Worm (Caenorhabditis elegans) whole organism, mixed stage, embryonic: ENCODE results near the gene dct-13.

Experiments used
- M03D4.4 ChIP-seq: sonication (generic microtip); optimal IDR thresholded peaks from 2 replicates; lab custom pipeline; 2017; ENCODE audit warnings: mild to moderate bottlenecking, missing genetic modification characterization, missing compliant biosample characterization
- bed-3 ChIP-seq: fragments of 200-800 bp; sonication (Bioruptor generic); optimal IDR thresholded peaks from 3 replicates; lab custom pipeline; 2018; ENCODE audit warnings: mild to moderate bottlenecking, missing genetic modification characterization, moderate library complexity, missing compliant biosample characterization
- blmp-1 ChIP-seq: fragments of 150-350 bp; optimal IDR thresholded peaks from 2 replicates; lab custom pipeline; 2014; ENCODE audit warnings: missing biosample characterization, missing genetic modification characterization
- ceh-39 ChIP-seq: fragments of 150-350 bp; optimal IDR thresholded peaks from 2 replicates; lab custom pipeline; 2014; ENCODE audit warnings: missing biosample characterization, missing genetic modification characterization
- ceh-43 ChIP-seq: fragments of 200-800 bp; sonication (Bioruptor generic); optimal IDR thresholded peaks from 2 replicates; lab custom pipeline; 2018; ENCODE audit warnings: mild to moderate bottlenecking, missing genetic modification characterization, moderate library complexity, missing compliant biosample characterization
- ceh-83 ChIP-seq: fragments of 200-800 bp; sonication (Bioruptor generic); optimal IDR thresholded peaks from 2 replicates; lab custom pipeline; 2018; ENCODE audit warnings: mild to moderate bottlenecking, missing genetic modification characterization, missing compliant biosample characterization
- ces-1 ChIP-seq: fragments of 150-350 bp; optimal IDR thresholded peaks from 2 replicates; lab custom pipeline; 2014; ENCODE audit warnings: missing biosample characterization, missing genetic modification reagents, missing genetic modification characterization
- cnd-1 ChIP-seq: fragments of 200-800 bp; sonication (Bioruptor generic); optimal IDR thresholded peaks from 2 replicates; lab custom pipeline; 2018; ENCODE audit warnings: mild to moderate bottlenecking, missing genetic modification characterization, missing compliant biosample characterization
- drap-1 ChIP-seq: fragments of 200-800 bp; sonication (Bioruptor generic); optimal IDR thresholded peaks from 3 replicates; lab custom pipeline; 2018; ENCODE audit warnings: mild to moderate bottlenecking, missing genetic modification characterization, missing compliant biosample characterization
- elt-1 ChIP-seq: sonication (generic microtip); optimal IDR thresholded peaks from 2 replicates; lab custom pipeline; 2017; ENCODE audit warnings: missing genetic modification characterization, mild to moderate bottlenecking, missing compliant biosample characterization, antibody characterized with exemption, moderate library complexity, borderline replicate concordance; ENCODE audit not compliant: insufficient read depth
- elt-3 ChIP-seq: fragments of 150-350 bp; optimal IDR thresholded peaks from 2 replicates; lab custom pipeline; 2014; ENCODE audit warnings: missing biosample characterization, missing genetic modification characterization
- flh-1 ChIP-seq: fragments of 200-800 bp; sonication (Bioruptor generic); optimal IDR thresholded peaks from 2 replicates; lab custom pipeline; 2018; ENCODE audit warnings: mild to moderate bottlenecking, missing genetic modification characterization, moderate library complexity, missing compliant biosample characterization
- ham-2 ChIP-seq: fragments of 200-800 bp; sonication (Bioruptor generic); optimal IDR thresholded peaks from 2 replicates; lab custom pipeline; 2018; ENCODE audit warnings: mild to moderate bottlenecking, missing genetic modification characterization, missing compliant biosample characterization
- hlh-1 ChIP-seq: fragments of 150-350 bp; optimal IDR thresholded peaks from 2 replicates; lab custom pipeline; 2014; ENCODE audit warnings: missing biosample characterization, missing genetic modification reagents, missing genetic modification characterization
- lin-13 ChIP-seq: fragments of 150-350 bp; optimal IDR thresholded peaks from 2 replicates; lab custom pipeline; 2014; ENCODE audit warnings: missing biosample characterization, missing genetic modification characterization
- lin-32 ChIP-seq: fragments of 200-800 bp; sonication (Bioruptor generic); optimal IDR thresholded peaks from 2 replicates; lab custom pipeline; 2018; ENCODE audit warnings: mild to moderate bottlenecking, missing genetic modification characterization, missing compliant biosample characterization
- lsy-2 ChIP-seq: fragments of 150-350 bp; optimal IDR thresholded peaks from 2 replicates; lab custom pipeline; 2014; ENCODE audit warnings: missing biosample characterization, missing genetic modification characterization
- mab-5 ChIP-seq: fragments of 150-350 bp; optimal IDR thresholded peaks from 2 replicates; lab custom pipeline; 2014; ENCODE audit warnings: missing biosample characterization, missing genetic modification characterization
- mep-1 ChIP-seq: fragments of 150-350 bp; optimal IDR thresholded peaks from 2 replicates; lab custom pipeline; 2017; ENCODE audit warnings: missing biosample characterization, missing genetic modification reagents, missing genetic modification characterization, inconsistent platforms
- mls-2 ChIP-seq: sonication (generic microtip); optimal IDR thresholded peaks from 2 replicates; lab custom pipeline; 2016; ENCODE audit warnings: mild to moderate bottlenecking, missing genetic modification characterization, moderate library complexity, missing compliant biosample characterization
- nhr-12 ChIP-seq: fragments of 150-350 bp; optimal IDR thresholded peaks from 2 replicates; lab custom pipeline; 2014; ENCODE audit warnings: missing biosample characterization, missing genetic modification characterization
- nhr-237 ChIP-seq: fragments of 150-350 bp; optimal IDR thresholded peaks from 2 replicates; lab custom pipeline; 2014; ENCODE audit warnings: missing biosample characterization, missing genetic modification characterization
- pha-4 ChIP-seq: fragments of 150-350 bp; optimal IDR thresholded peaks from 2 replicates; lab custom pipeline; 2018; ENCODE audit warnings: missing biosample characterization, missing genetic modification reagents, missing genetic modification characterization
- sem-2 ChIP-seq: fragments of 200-800 bp; sonication (Bioruptor generic); optimal IDR thresholded peaks from 2 replicates; lab custom pipeline; 2018; ENCODE audit warnings: mild to moderate bottlenecking, missing genetic modification characterization, missing compliant biosample characterization
- sptf-1 ChIP-seq: sonication (generic microtip); optimal IDR thresholded peaks from 2 replicates; lab custom pipeline; 2017; ENCODE audit warnings: mild to moderate bottlenecking, missing genetic modification characterization, moderate library complexity, missing compliant biosample characterization
- tbx-8 ChIP-seq: fragments of 200-800 bp; sonication (Bioruptor generic); optimal IDR thresholded peaks from 2 replicates; lab custom pipeline; 2018; ENCODE audit warnings: mild to moderate bottlenecking, missing genetic modification characterization, moderate library complexity, missing compliant biosample characterization
- unc-120 ChIP-seq: sonication (generic microtip); optimal IDR thresholded peaks from 2 replicates; lab custom pipeline; 2017; ENCODE audit warnings: missing genetic modification characterization, missing compliant biosample characterization; ENCODE audit not compliant: poor library complexity, severe bottlenecking
- unc-62 ChIP-seq: fragments of 150-350 bp; optimal IDR thresholded peaks from 2 replicates; lab custom pipeline; 2014; ENCODE audit warnings: missing biosample characterization, missing genetic modification reagents, missing genetic modification characterization
- ztf-11 ChIP-seq: fragments of 150-350 bp; optimal IDR thresholded peaks from 2 replicates; lab custom pipeline; 2014; ENCODE audit warnings: missing biosample characterization, missing genetic modification characterization

dct-13 gene

ce11 chrIV:17026568-17026967, 1.7 kb upstream of the dct-13 start:
- TF ChIP-seq mep-1 (tag; lab: Kevin White, UChicago): no peak
- no peak for TF ChIP-seq lsy-2 (tag; lab: Kevin White, UChicago)
- TF ChIP-seq bed-3 (GFP tag; lab: Kevin White, UChicago): no peak
- no peak for TF ChIP-seq unc-62
- TF ChIP-seq ztf-11 (tag; lab: Kevin White, UChicago): no peak
- TF ChIP-seq tbx-8 (GFP tag; lab: Kevin White, UChicago): no peak
- TF ChIP-seq hlh-1 (tag; lab: Kevin White, UChicago): no peak
- TF ChIP-seq lin-32 (GFP tag; lab: Kevin White, UChicago): no peak
- no peak for TF ChIP-seq sptf-1 (tag; lab: Kevin White, UChicago)
- no peak for TF ChIP-seq cnd-1
- no peak for TF ChIP-seq elt-3 (tag; lab: Kevin White, UChicago)

- no peak for TF ChIP-seq nhr-237
- no peak for TF ChIP-seq cnd-1
- no peak for TF ChIP-seq flh-1 (GFP tag; lab: Kevin White, UChicago)
- no peak for TF ChIP-seq ceh-39 (tag; lab: Kevin White, UChicago)
- no peak for TF ChIP-seq mab-5
- TF ChIP-seq lin-32 (GFP tag; lab: Kevin White, UChicago): no peak
These were observed 3.9 kb downstream of the dct-13 start for ce11 chrIV:17021042-17021441.

- TF ChIP-seq ham-2 (no peak), lin-32 (GFP tag; lab: Kevin White, UChicago) (no peak)
These were observed 14.6 kb downstream of the dct-13 start for ce11 chrIV:17010274-17010673.

DNA sequence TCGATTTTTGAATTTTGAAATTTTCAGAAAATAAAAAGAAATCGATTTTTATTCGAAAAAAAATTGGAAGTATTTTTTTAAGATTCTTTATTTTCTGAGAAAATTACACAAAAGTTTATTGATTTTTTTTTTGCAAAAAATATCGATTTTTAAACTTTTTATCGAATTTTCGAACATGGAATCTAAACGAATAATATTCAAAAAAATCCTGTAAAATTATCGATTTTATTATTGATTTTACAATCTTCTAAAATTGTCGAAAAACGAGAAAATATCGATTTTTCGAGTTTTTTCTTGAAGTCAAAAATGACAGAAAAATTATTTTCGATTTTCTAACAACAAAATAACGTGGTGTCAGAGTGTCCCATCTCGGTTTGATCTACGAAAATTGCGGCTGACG, 19.2 kb downstream of the dct-13 start:
- TF ChIP-seq ceh-83 (GFP tag; lab: Kevin White, UChicago) (no peak), unc-120 (tag; lab: Kevin White, UChicago) (no peak), nhr-12 (tag; lab: Kevin White, UChicago) (no peak), tbx-8 (GFP tag; lab: Kevin White, UChicago) (no peak), lsy-2 (tag; lab: Kevin White, UChicago) (no peak), sem-2 (no peak), mep-1 (tag; lab: Kevin White, UChicago) (no peak), elt-3 (tag; lab: Kevin White, UChicago) (no peak), blmp-1 (tag; lab: Kevin White, UChicago) (no peak), hlh-1 (tag; lab: Kevin White, UChicago) (no peak), drap-1 (GFP tag; lab: Kevin White, UChicago) (no peak), elt-1 (tag; lab: Kevin White, UChicago) (no peak), bed-3 (GFP tag; lab: Kevin White, UChicago) (no peak)

DNA sequence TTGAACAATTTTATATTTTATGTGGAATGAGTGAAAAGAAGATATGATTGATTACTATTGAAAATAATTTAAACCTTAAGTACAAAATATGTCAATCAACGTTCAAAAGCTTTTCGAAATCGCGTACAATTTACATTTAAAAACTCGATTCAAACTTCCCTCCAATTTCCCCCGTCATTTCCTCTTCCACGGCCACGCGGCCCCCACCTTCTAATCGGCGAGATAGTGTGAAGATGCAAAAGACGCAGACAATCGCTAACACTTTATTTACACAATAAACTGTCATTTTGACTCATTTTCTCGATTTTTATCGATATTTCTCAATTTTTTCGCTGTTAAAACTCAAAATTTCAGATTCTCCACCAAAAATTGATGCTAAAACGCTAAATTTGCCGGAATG, 29.5 kb downstream of the dct-13 start, which contains the start of gene rom-4:
rom-4 (plus strand) TSS at position 398 of the 400 bp plus-strand sequence.
- TF ChIP-seq mep-1 (tag; lab: Kevin White, UChicago) (no peak), pha-4 (tag; lab: Kevin White, UChicago) (peak; percentile 48), flh-1 (GFP tag; lab: Kevin White, UChicago) (no peak), mab-5 (peak; percentile 23), ces-1 (GFP tag; lab: Kevin White, UChicago) (peak; percentile 40), lin-13 (tag; lab: Kevin White, UChicago) (peak; percentile 24), hlh-1 (tag; lab: Kevin White, UChicago) (no peak)

ce11 chrIV:16988397-16988796, 36.5 kb downstream of the dct-13 start, which contains the start of gene nccd-1:
Gene nccd-1 (plus strand): TSS chrIV:16988697.
- TF ChIP-seq hlh-1 (tag; lab: Kevin White, UChicago) (no peak), ztf-11 (tag; lab: Kevin White, UChicago) (no peak), mls-2 (tag; lab: Kevin White, UChicago) (no peak), ceh-43 (GFP tag; lab: Kevin White, UChicago) (no peak), mep-1 (tag; lab: Kevin White, UChicago) (no peak), ceh-83 (GFP tag; lab: Kevin White, UChicago) (no peak), ces-1 (GFP tag; lab: Kevin White, UChicago) (no peak), mab-5 (no peak), nhr-237 (no peak), lin-13 (tag; lab: Kevin White, UChicago) (no peak), M03D4.4 (tag; lab: Kevin White, UChicago) (no peak), elt-3 (tag; lab: Kevin White, UChicago) (no peak), tbx-8 (GFP tag; lab: Kevin White, UChicago) (no peak)
